Fruit fly (Drosophila melanogaster) whole organism, adult: Measurements from ENCODE around the gene ida.

Experiments
- CG14711 ChIP-seq: fragments of 200-800 bp; sonication (Bioruptor generic); optimal IDR thresholded peaks from 2 replicates; lab custom pipeline; 2018; ENCODE audit warnings: missing biosample characterization, mild to moderate bottlenecking, missing genetic modification characterization, moderate library complexity
- CG1620 ChIP-seq: fragments of 200-800 bp; sonication (Bioruptor generic); optimal IDR thresholded peaks from 2 replicates; lab custom pipeline; 2016; ENCODE audit warnings: missing biosample characterization, missing genetic modification characterization
- CG33017 ChIP-seq: fragments of 200-800 bp; sonication (Bioruptor generic); optimal IDR thresholded peaks from 2 replicates; lab custom pipeline; 2018; ENCODE audit warnings: missing biosample characterization, mild to moderate bottlenecking, missing genetic modification characterization, moderate library complexity
- Hr96 ChIP-seq: fragments of 200-800 bp; sonication (Bioruptor generic); optimal IDR thresholded peaks from 2 replicates; lab custom pipeline; 2016; ENCODE audit warnings: missing biosample characterization, missing genetic modification characterization
- Mnt ChIP-seq: fragments of 200-800 bp; sonication (Bioruptor generic); optimal IDR thresholded peaks from 2 replicates; lab custom pipeline; 2016; ENCODE audit warnings: missing biosample characterization, mild to moderate bottlenecking, missing genetic modification characterization
- cnc ChIP-seq, 2 experiments: fragments of >200 bp; optimal IDR thresholded peaks; 2 replicates each; lab custom pipeline; 2017

- no peak for TF ChIP-seq Hr96
- no peak for TF ChIP-seq cnc (optimal IDR thresholded peaks at IDR 0.05; lab: Kevin White, UChicago)
- no peak for TF ChIP-seq CG1620
- TF ChIP-seq Mnt (GFP tag; lab: Kevin White, UChicago) = no peak
- no peak for TF ChIP-seq CG14711 (tag; lab: Kevin White, UChicago)
- no peak for TF ChIP-seq CG33017
Measured at dm6 chr3L:3934110-3934509, 29.0 kb downstream of the ida start.
